Worm (Caenorhabditis elegans): ENCODE measurements around the gene pqn-74.

ce11 chrIV:13356005-13356404 is 24.8 kb upstream of the pqn-74 start:
- TF ChIP-seq fos-1 (tag; optimal IDR thresholded peaks at IDR 0.05) (no peak), blmp-1 (tag; optimal IDR thresholded peaks at IDR 0.05; ENCODE audit: insufficient read depth) (no peak), nhr-11 (tag; optimal IDR thresholded peaks at IDR 0.05) (no peak), lin-13 (GFP tag; optimal IDR thresholded peaks at IDR 0.05) (no peak), ama-1 (optimal IDR thresholded peaks at IDR 0.05) (no peak), unc-62 (GFP tag; optimal IDR thresholded peaks at IDR 0.05) (no peak)
